Worm (Caenorhabditis elegans) whole organism, L1 larva: ENCODE results near the gene T14B4.8.

Experiments
- elt-2 ChIP-seq: sonication (generic microtip); optimal IDR thresholded peaks from 2 replicates; lab custom pipeline; 2016; ENCODE audit warnings: missing genetic modification characterization, mild to moderate bottlenecking, inconsistent platforms, missing compliant biosample characterization, missing genetic modification reagents
- hlh-17 ChIP-seq: fragments of 200-800 bp; sonication (Bioruptor generic); optimal IDR thresholded peaks from 2 replicates; lab custom pipeline; 2018; ENCODE audit warnings: missing genetic modification characterization, mild to moderate bottlenecking, missing compliant biosample characterization, moderate library complexity, borderline replicate concordance
- lin-35 ChIP-seq, 2 experiments: fragments of 150-350 bp; optimal IDR thresholded peaks; 2 replicates each; lab custom pipeline; 2014; ENCODE audit warnings: missing biosample characterization in 2 of 2, missing genetic modification characterization in 2 of 2, missing genetic modification reagents in 2 of 2
- nhr-76 ChIP-seq: sonication (generic microtip); optimal IDR thresholded peaks from 2 replicates; lab custom pipeline; 2017; ENCODE audit warnings: missing biosample characterization, missing genetic modification characterization
- unc-62 ChIP-seq: fragments of 150-350 bp; optimal IDR thresholded peaks from 2 replicates; lab custom pipeline; 2014; ENCODE audit warnings: missing biosample characterization, missing genetic modification reagents, missing genetic modification characterization

DNA sequence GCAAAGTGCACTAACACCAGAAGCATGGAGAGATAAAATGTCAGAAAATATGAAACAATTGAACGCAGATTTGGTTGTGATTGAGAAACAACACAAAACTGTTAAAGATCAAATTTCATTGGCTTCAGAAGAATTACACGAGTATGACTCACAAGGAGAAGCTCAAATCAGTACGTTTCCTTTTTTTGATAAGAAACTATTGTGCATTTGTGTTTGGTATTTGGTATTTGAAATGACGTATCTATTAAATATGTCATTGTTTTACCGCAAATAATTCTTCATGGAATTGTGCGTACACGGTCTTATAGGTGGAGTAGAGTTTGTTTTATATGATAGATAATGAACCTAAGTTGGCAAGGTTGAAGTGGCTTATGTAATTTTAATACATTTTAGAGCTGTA, 47.7 kb downstream of the T14B4.8 start:
- TF ChIP-seq lin-35 (GFP tag; optimal IDR thresholded peaks at IDR 0.05; lab: Kevin White, UChicago): no peak
- no peak for TF ChIP-seq hlh-17 (GFP tag; lab: Kevin White, UChicago)
- TF ChIP-seq elt-2 (tag; lab: Kevin White, UChicago): no peak
- no peak for TF ChIP-seq unc-62 (GFP tag; lab: Kevin White, UChicago)
- no peak for TF ChIP-seq nhr-76
